Fruit fly (Drosophila melanogaster) whole organism, wandering third instar larva: ENCODE data around the gene CG4213.

Experiments used
- Abd-B ChIP-seq: fragments of >200 bp; optimal IDR thresholded peaks from 2 replicates; lab custom pipeline; 2017; ENCODE audit warnings: missing biosample characterization, missing genetic modification characterization
- CG32264 ChIP-seq: fragments of 200-800 bp; sonication (Bioruptor generic); optimal IDR thresholded peaks from 2 replicates; lab custom pipeline; 2016; ENCODE audit warnings: missing biosample characterization, missing genetic modification characterization
- CrebA ChIP-seq: fragments of 200-800 bp; sonication (Bioruptor generic); optimal IDR thresholded peaks from 2 replicates; lab custom pipeline; 2016; ENCODE audit warnings: missing biosample characterization, mild to moderate bottlenecking, missing genetic modification characterization, borderline replicate concordance
- HLH106 ChIP-seq: fragments of 200-800 bp; optimal IDR thresholded peaks from 3 replicates; lab custom pipeline; 2019; ENCODE audit warnings: missing biosample characterization, mild to moderate bottlenecking, missing genetic modification characterization, moderate library complexity
- Hnf4 ChIP-seq: fragments of 200-800 bp; sonication (Bioruptor generic); optimal IDR thresholded peaks from 2 replicates; lab custom pipeline; 2016; ENCODE audit warnings: missing biosample characterization, mild to moderate bottlenecking, missing genetic modification characterization
- dsf ChIP-seq: sonication (Bioruptor generic); optimal IDR thresholded peaks from 2 replicates; lab custom pipeline; 2016; ENCODE audit warnings: missing biosample characterization, missing genetic modification characterization, borderline replicate concordance
- jim ChIP-seq: fragments of 175-275, 200-325 bp; sonication (Bioruptor generic); optimal IDR thresholded peaks from 2 replicates; lab custom pipeline; 2016; ENCODE audit warnings: missing biosample characterization, mild to moderate bottlenecking, missing genetic modification characterization
- lola ChIP-seq: fragments of >200 bp; optimal IDR thresholded peaks from 2 replicates; lab custom pipeline; 2017; ENCODE audit warnings: missing biosample characterization, missing genetic modification characterization
- pan ChIP-seq: fragments of >200 bp; optimal IDR thresholded peaks from 2 replicates; lab custom pipeline; 2017
- psq ChIP-seq: fragments of 200-800 bp; sonication (Bioruptor generic); optimal IDR thresholded peaks from 3 replicates; lab custom pipeline; 2017; ENCODE audit warnings: missing biosample characterization, mild to moderate bottlenecking, missing genetic modification characterization, moderate library complexity
- tai ChIP-seq: sonication (Bioruptor generic); optimal IDR thresholded peaks from 2 replicates; lab custom pipeline; 2016; ENCODE audit warnings: missing biosample characterization, missing genetic modification characterization
- usp ChIP-seq: fragments of >200 bp; optimal IDR thresholded peaks from 2 replicates; lab custom pipeline; 2017; ENCODE audit warnings: missing biosample characterization, missing genetic modification characterization

DNA sequence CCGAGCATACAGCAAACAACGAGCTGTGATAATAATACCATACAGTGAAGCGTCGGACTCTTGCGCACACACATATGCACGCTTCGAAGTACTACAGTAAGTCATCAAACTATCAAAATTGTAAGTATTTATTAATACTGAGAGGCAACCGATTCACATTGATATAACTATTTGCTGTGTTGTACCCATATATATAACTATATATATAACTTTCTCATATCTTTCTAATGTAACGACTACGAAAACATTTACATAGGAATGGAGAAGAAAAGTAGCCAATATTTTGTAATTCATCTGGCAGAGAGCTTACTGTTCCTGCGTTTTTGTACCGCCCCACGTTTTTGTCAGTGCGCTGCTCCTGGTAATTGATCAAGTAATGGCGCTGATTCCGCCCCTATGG is 10.9 kb upstream of the CG4213 start:
- TF ChIP-seq pan (lab: Kevin White, UChicago), result no peak
- no peak for TF ChIP-seq usp (GFP tag; lab: Kevin White, UChicago)
- TF ChIP-seq lola (GFP tag; lab: Kevin White, UChicago), result no peak
- no peak for TF ChIP-seq CrebA (GFP tag; lab: Kevin White, UChicago)
- TF ChIP-seq Abd-B (GFP tag; lab: Kevin White, UChicago), result no peak
- no peak for TF ChIP-seq Hnf4 (GFP tag; lab: Kevin White, UChicago)
- TF ChIP-seq psq (GFP tag; lab: Kevin White, UChicago), result no peak
- no peak for TF ChIP-seq CG32264
- TF ChIP-seq tai (GFP tag; lab: Kevin White, UChicago), result no peak
- no peak for TF ChIP-seq jim
- TF ChIP-seq dsf, result no peak
- no peak for TF ChIP-seq HLH106 (tag; lab: Kevin White, UChicago)
